Fruit fly (Drosophila melanogaster): ENCODE results near the gene crb.

Gene crb

DNA sequence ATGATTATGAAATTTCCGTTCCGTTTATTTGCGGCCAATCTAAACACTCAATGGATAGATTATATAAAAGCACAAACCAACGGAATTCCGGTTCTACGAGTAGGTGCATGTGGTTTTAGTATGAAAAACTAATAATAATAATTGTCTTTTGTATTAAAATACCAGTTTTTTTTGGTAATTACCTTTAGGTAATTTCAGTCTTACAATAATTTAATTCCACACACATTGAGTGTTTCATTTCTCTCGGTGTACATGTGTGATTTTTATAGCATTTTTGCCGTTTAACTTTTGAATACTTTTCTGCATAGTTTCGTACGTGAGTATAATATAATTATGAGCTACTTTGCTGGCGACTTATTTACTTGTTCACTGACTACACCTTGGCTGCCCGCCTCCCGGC lies 8.2 kb downstream of the crb start (continued):
- peak; percentile 0 for TF ChIP-seq CG30431 (GFP tag; optimal IDR thresholded peaks at IDR 0.05)
- TF ChIP-seq TFAM (GFP tag; optimal IDR thresholded peaks at IDR 0.05): no peak
- TF ChIP-seq vvl (GFP tag; IDR thresholded peaks at IDR 0.05): peak; percentile 30; the same call in 1 of the 2 replicates
- no peak for TF ChIP-seq ac (GFP tag; optimal IDR thresholded peaks at IDR 0.05)
- no peak for TF ChIP-seq Max (GFP tag; optimal IDR thresholded peaks at IDR 0.05)
- TF ChIP-seq Fer1 (GFP tag; optimal IDR thresholded peaks at IDR 0.05): no peak
- no peak for TF ChIP-seq CG2199 (GFP tag; IDR thresholded peaks at IDR 0.05)
- TF ChIP-seq ab (GFP tag; optimal IDR thresholded peaks at IDR 0.05): no peak
- TF ChIP-seq CG10565 (GFP tag; optimal IDR thresholded peaks at IDR 0.05): no peak
- TF ChIP-seq cg (GFP tag; optimal IDR thresholded peaks at IDR 0.05): no peak
- TF ChIP-seq CG16863 (GFP tag; optimal IDR thresholded peaks at IDR 0.05): no peak
- TF ChIP-seq ap (GFP tag; IDR thresholded peaks at IDR 0.05): no peak
- peak; percentile 9 for TF ChIP-seq slou (GFP tag; optimal IDR thresholded peaks at IDR 0.05)
- peak; percentile 23 for TF ChIP-seq CG30403 (GFP tag; optimal IDR thresholded peaks at IDR 0.05)
- no peak for TF ChIP-seq Hr39 (optimal IDR thresholded peaks at IDR 0.05)
- TF ChIP-seq CG6854 (GFP tag; optimal IDR thresholded peaks at IDR 0.05): no peak
- TF ChIP-seq CHES-1-like (GFP tag; optimal IDR thresholded peaks at IDR 0.05): no peak
- no peak for TF ChIP-seq her (GFP tag; optimal IDR thresholded peaks at IDR 0.05)
- peak; percentile 49; the same call in 1 of the 2 replicates for TF ChIP-seq CG14441 (GFP tag; IDR thresholded peaks at IDR 0.05)
- TF ChIP-seq Stat92E (GFP tag; optimal IDR thresholded peaks at IDR 0.05): no peak
- TF ChIP-seq sqz (GFP tag; optimal IDR thresholded peaks at IDR 0.05): no peak
- TF ChIP-seq phol (tag; optimal IDR thresholded peaks at IDR 0.05): peak; percentile 11
- no peak for TF ChIP-seq Sry-β (GFP tag; optimal IDR thresholded peaks at IDR 0.05)
- no peak for TF ChIP-seq Blimp-1 (GFP tag; optimal IDR thresholded peaks at IDR 0.05)
- TF ChIP-seq CG2120 (GFP tag; optimal IDR thresholded peaks at IDR 0.05): peak; percentile 30
- no peak for TF ChIP-seq CG10959 (GFP tag; IDR thresholded peaks at IDR 0.05)
- TF ChIP-seq CG31388 (GFP tag; optimal IDR thresholded peaks at IDR 0.05): no peak
- no peak for TF ChIP-seq CG6791 (GFP tag; IDR thresholded peaks at IDR 0.05; ENCODE audit: partially characterized antibody)
- TF ChIP-seq CG3407 (GFP tag; optimal IDR thresholded peaks at IDR 0.05): no peak
- no peak for TF ChIP-seq peb (GFP tag; IDR thresholded peaks at IDR 0.05)
- TF ChIP-seq pan (optimal IDR thresholded peaks at IDR 0.05): no peak
- peak in 1 of 2 experiments; percentile 54 for TF ChIP-seq pan (GFP tag; optimal IDR thresholded peaks at IDR 0.05 in 1 of 2, IDR thresholded peaks at IDR 0.05 in 1 of 2)
- TF ChIP-seq CG7963 (GFP tag; IDR thresholded peaks at IDR 0.05; ENCODE audit: partially characterized antibody): no peak
- TF ChIP-seq Hr3 (GFP tag; optimal IDR thresholded peaks at IDR 0.05): no peak
- TF ChIP-seq CG1602 (GFP tag; optimal IDR thresholded peaks at IDR 0.05): no peak
- no peak for TF ChIP-seq Deaf1 (tag; optimal IDR thresholded peaks at IDR 0.05)
- TF ChIP-seq ewg (GFP tag; optimal IDR thresholded peaks at IDR 0.05): no peak
- TF ChIP-seq Oli (tag; optimal IDR thresholded peaks at IDR 0.05): peak; percentile 6
- TF ChIP-seq Kr (GFP tag; optimal IDR thresholded peaks at IDR 0.05): no peak
- no peak for TF ChIP-seq CG13287 (GFP tag; IDR thresholded peaks at IDR 0.05; ENCODE audit: partially characterized antibody)
- TF ChIP-seq schlank (tag; optimal IDR thresholded peaks at IDR 0.05): no peak
- peak; percentile 56; the same call in 2 of the 3 replicates for TF ChIP-seq row (GFP tag; IDR thresholded peaks at IDR 0.05)
- TF ChIP-seq zfh1 (GFP tag; IDR thresholded peaks at IDR 0.05): no peak
- no peak for TF ChIP-seq hb (GFP tag; IDR thresholded peaks at IDR 0.05; ENCODE audit: partially characterized antibody)
- TF ChIP-seq corto (GFP tag; optimal IDR thresholded peaks at IDR 0.05): no peak
- TF ChIP-seq Ptx1 (GFP tag; IDR thresholded peaks at IDR 0.05): peak; percentile 36; the same call in 1 of the 2 replicates
- TF ChIP-seq Myb (GFP tag; optimal IDR thresholded peaks at IDR 0.05): no peak
- no peak for TF ChIP-seq CG11560 (tag; IDR thresholded peaks at IDR 0.05)
- TF ChIP-seq CG17912 (GFP tag; optimal IDR thresholded peaks at IDR 0.05): no peak
- TF ChIP-seq CG6654 (GFP tag; optimal IDR thresholded peaks at IDR 0.05): no peak
- no peak for TF ChIP-seq CG34376 (GFP tag; optimal IDR thresholded peaks at IDR 0.05)
- TF ChIP-seq Nf-YA (GFP tag; IDR thresholded peaks at IDR 0.05): no peak

Measured in whole organism, embryonic.